Worm (Caenorhabditis elegans) whole organism, L4 larva: Measurements from ENCODE around the gene C15H7.3.

Experiments used
- ceh-82 ChIP-seq: sonication (generic microtip); optimal IDR thresholded peaks from 2 replicates; lab custom pipeline; 2017; ENCODE audit warnings: missing biosample characterization, missing genetic modification characterization
- fos-1 ChIP-seq: fragments of 150-350 bp; optimal IDR thresholded peaks from 2 replicates; lab custom pipeline; 2014; ENCODE audit warnings: missing biosample characterization, missing genetic modification characterization
- lin-39 ChIP-seq: fragments of 150-350 bp; optimal IDR thresholded peaks from 2 replicates; lab custom pipeline; 2014; ENCODE audit warnings: missing biosample characterization, missing genetic modification reagents, missing genetic modification characterization
- nhr-237 ChIP-seq: sonication (generic microtip); optimal IDR thresholded peaks from 2 replicates; lab custom pipeline; 2017; ENCODE audit warnings: missing biosample characterization, missing genetic modification characterization
- nhr-28 ChIP-seq: fragments of 150-350 bp; optimal IDR thresholded peaks from 2 replicates; lab custom pipeline; 2014; ENCODE audit warnings: missing biosample characterization, missing genetic modification characterization
- nhr-77 ChIP-seq: fragments of 150-350 bp; optimal IDR thresholded peaks from 2 replicates; lab custom pipeline; 2014; ENCODE audit warnings: missing biosample characterization, missing genetic modification characterization
- spr-1 ChIP-seq: sonication (generic microtip); optimal IDR thresholded peaks from 2 replicates; lab custom pipeline; 2016; ENCODE audit warnings: mild to moderate bottlenecking, missing genetic modification characterization, missing compliant biosample characterization
- unc-130 ChIP-seq: sonication (generic microtip); optimal IDR thresholded peaks from 2 replicates; lab custom pipeline; 2016; ENCODE audit warnings: missing genetic modification reagents, missing genetic modification characterization, missing compliant biosample characterization
- unc-62 ChIP-seq, 3 experiments: fragments of 150-350 bp in 1 of 3; sonication (generic microtip); optimal IDR thresholded peaks in 2 of 3; peaks in 1 of 3; 1 replicate in 1 of 3; 2 replicates in 2 of 3; lab custom pipeline; 2014 to 2017; ENCODE audit warnings: missing biosample characterization in 3 of 3, missing genetic modification characterization in 3 of 3, missing genetic modification reagents in 3 of 3, missing genotype in 1 of 3
- zag-1 ChIP-seq: fragments of 150-350 bp; optimal IDR thresholded peaks from 2 replicates; lab custom pipeline; 2014; ENCODE audit warnings: missing biosample characterization, missing genetic modification characterization
- zip-2 ChIP-seq: fragments of 150-350 bp; optimal IDR thresholded peaks from 2 replicates; lab custom pipeline; 2014; ENCODE audit warnings: missing biosample characterization, missing genetic modification characterization

ce11 chrIII:9666239-9666638 is 14.5 kb upstream of the C15H7.3 start:
- TF ChIP-seq nhr-237 (no peak), fos-1 (no peak), lin-39 (tag; lab: Kevin White, UChicago) (no peak), nhr-77 (tag; lab: Kevin White, UChicago) (no peak), nhr-28 (no peak), spr-1 (tag; lab: Kevin White, UChicago) (no peak), unc-130 (GFP tag; lab: Kevin White, UChicago) (no peak), ceh-82 (tag; lab: Kevin White, UChicago) (no peak), zag-1 (tag; lab: Kevin White, UChicago) (no peak), zip-2 (tag; lab: Kevin White, UChicago) (no peak), unc-62 (GFP tag; optimal IDR thresholded peaks at IDR 0.05 in 1 of 2; lab: Kevin White, UChicago) (no peak), unc-62 (tag; optimal IDR thresholded peaks at IDR 0.05; lab: Kevin White, UChicago) (no peak)
